Fruit fly (Drosophila melanogaster) whole organism, adult: Measurements from ENCODE around the gene CG43056.
A peak's percentile ranks its signal among the peaks of the same experiment; 100 is the strongest.

Source experiments
- CG11617 ChIP-seq: fragments of 200-800 bp; sonication (Bioruptor generic); optimal IDR thresholded peaks from 2 replicates; lab custom pipeline; 2017; ENCODE audit warnings: mild to moderate bottlenecking, missing biosample characterization, missing genetic modification reagents, missing genetic modification characterization
- CG12768 ChIP-seq: fragments of 200-800 bp; sonication (Bioruptor generic); optimal IDR thresholded peaks from 2 replicates; lab custom pipeline; 2017; ENCODE audit warnings: missing biosample characterization, missing genetic modification characterization, mild to moderate bottlenecking, moderate library complexity, missing genetic modification reagents
- CG14711 ChIP-seq: fragments of 200-800 bp; sonication (Bioruptor generic); optimal IDR thresholded peaks from 2 replicates; lab custom pipeline; 2018; ENCODE audit warnings: missing biosample characterization, mild to moderate bottlenecking, missing genetic modification characterization, moderate library complexity
- CG33017 ChIP-seq: fragments of 200-800 bp; sonication (Bioruptor generic); optimal IDR thresholded peaks from 2 replicates; lab custom pipeline; 2018; ENCODE audit warnings: missing biosample characterization, mild to moderate bottlenecking, missing genetic modification characterization, moderate library complexity
- CG5204 ChIP-seq: fragments of 200-800 bp; sonication (Bioruptor generic); optimal IDR thresholded peaks from 2 replicates; lab custom pipeline; 2016; ENCODE audit warnings: missing biosample characterization, missing genetic modification characterization
- CG7045 ChIP-seq: fragments of 200-800 bp; sonication (Bioruptor generic); optimal IDR thresholded peaks from 2 replicates; lab custom pipeline; 2017; ENCODE audit warnings: missing biosample characterization, mild to moderate bottlenecking, missing genetic modification characterization
- Hr96 ChIP-seq: fragments of 200-800 bp; sonication (Bioruptor generic); optimal IDR thresholded peaks from 2 replicates; lab custom pipeline; 2016; ENCODE audit warnings: missing biosample characterization, missing genetic modification characterization
- bab1 ChIP-seq: fragments of 200-800 bp; sonication (Bioruptor generic); optimal IDR thresholded peaks from 3 replicates; lab custom pipeline; 2019; ENCODE audit warnings: missing biosample characterization, mild to moderate bottlenecking, missing genetic modification characterization, moderate library complexity
- cnc ChIP-seq, 2 experiments: fragments of >200 bp; optimal IDR thresholded peaks; 2 replicates each; lab custom pipeline; 2017
- kay ChIP-seq: fragments of 200-800 bp; sonication (Bioruptor generic); peaks from one replicate; lab custom pipeline; 2016; ENCODE audit warnings: missing biosample characterization, missing genetic modification characterization, borderline replicate concordance
- ovo ChIP-seq: fragments of 200-800 bp; sonication (Bioruptor generic); optimal IDR thresholded peaks from 2 replicates; lab custom pipeline; 2016; ENCODE audit warnings: missing biosample characterization, missing genetic modification characterization
- toe ChIP-seq: fragments of 200-800 bp; sonication (Bioruptor generic); optimal IDR thresholded peaks from 2 replicates; lab custom pipeline; 2016; ENCODE audit warnings: missing biosample characterization, missing genetic modification characterization

dm6 chr2L:4448582-4449016 lies 11.0 kb downstream of the CG43056 start, which contains the start of gene MFS18:
- TF ChIP-seq cnc (optimal IDR thresholded peaks at IDR 0.05; lab: Kevin White, UChicago): no peak
- TF ChIP-seq CG7045 (GFP tag; lab: Kevin White, UChicago): peak; percentile 81
- no peak for TF ChIP-seq kay (GFP tag; lab: Kevin White, UChicago)
- peak; percentile 93 for TF ChIP-seq CG33017
- TF ChIP-seq bab1 (GFP tag; lab: Kevin White, UChicago): peak; percentile 96
- no peak for TF ChIP-seq toe (GFP tag; lab: Kevin White, UChicago)
- TF ChIP-seq CG14711 (tag; lab: Kevin White, UChicago): peak; percentile 97
- TF ChIP-seq CG11617 (GFP tag; lab: Kevin White, UChicago): peak; percentile 90
- TF ChIP-seq Hr96 (GFP tag; lab: Kevin White, UChicago): no peak
- peak; percentile 77 for TF ChIP-seq ovo (GFP tag; lab: Kevin White, UChicago)
- TF ChIP-seq CG5204 (GFP tag; lab: Kevin White, UChicago): no peak
- TF ChIP-seq CG12768 (GFP tag; lab: Kevin White, UChicago): peak; percentile 95
